Fruit fly (Drosophila melanogaster) S2 (cell line): ENCODE measurements around the gene CG32281.

ENCODE experiments used
- CG8478 ChIP-seq: fragments of >200 bp; optimal IDR thresholded peaks from 2 replicates; lab custom pipeline; 2018
- CTCF ChIP-seq, 2 experiments: fragments of >200 bp; optimal IDR thresholded peaks; 2 replicates each; lab custom pipeline; 2018

The CG32281 gene

DNA sequence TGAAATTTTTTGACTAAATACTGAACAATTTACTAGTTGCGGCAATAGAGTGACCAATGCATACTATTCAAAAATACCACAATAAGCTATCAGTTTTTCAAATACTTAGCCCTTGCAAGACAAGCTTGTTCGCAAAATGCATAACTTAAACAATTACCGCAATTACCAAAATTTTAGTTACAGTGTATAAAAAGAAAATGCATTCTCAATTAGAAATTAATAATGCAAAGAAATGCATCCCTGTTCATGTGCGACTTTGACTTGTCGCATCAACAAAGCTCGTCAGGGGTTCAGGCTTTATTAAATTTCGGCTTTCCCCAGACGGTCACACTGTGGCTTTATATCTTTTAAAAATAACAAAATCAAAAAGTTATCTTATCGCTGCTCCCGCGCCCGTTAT, 49.7 kb downstream of the CG32281 start, which contains the start of the genes hob and nSMase:
Gene hob, minus strand, starts transcription at position 62 of the 400 bp plus-strand sequence.
Gene nSMase, plus strand, starts transcription at position 298 of the 400 bp plus-strand sequence.
- TF ChIP-seq CG8478, result no peak
- no peak for TF ChIP-seq CTCF (optimal IDR thresholded peaks at IDR 0.05; lab: Kevin White, UChicago)
